Fruit fly (Drosophila melanogaster) whole organism, prepupa: ENCODE data around the gene CG33285.

Experiments
- CG3032 ChIP-seq: fragments of 200-800 bp; optimal IDR thresholded peaks from 2 replicates; lab custom pipeline; 2019; ENCODE audit warnings: missing biosample characterization, mild to moderate bottlenecking, missing genetic modification characterization, moderate library complexity
- CG6163 ChIP-seq: fragments of 200-800 bp; sonication (Bioruptor generic); IDR thresholded peaks from 3 replicates; pipeline ENCODE4 v1.3.6; 2022; ENCODE audit warnings: missing biosample characterization, missing genetic modification characterization
- achi ChIP-seq: fragments of 200-800 bp; sonication (Bioruptor generic); optimal IDR thresholded peaks from 3 replicates; lab custom pipeline; 2016; ENCODE audit warnings: missing biosample characterization, missing genetic modification characterization

DNA sequence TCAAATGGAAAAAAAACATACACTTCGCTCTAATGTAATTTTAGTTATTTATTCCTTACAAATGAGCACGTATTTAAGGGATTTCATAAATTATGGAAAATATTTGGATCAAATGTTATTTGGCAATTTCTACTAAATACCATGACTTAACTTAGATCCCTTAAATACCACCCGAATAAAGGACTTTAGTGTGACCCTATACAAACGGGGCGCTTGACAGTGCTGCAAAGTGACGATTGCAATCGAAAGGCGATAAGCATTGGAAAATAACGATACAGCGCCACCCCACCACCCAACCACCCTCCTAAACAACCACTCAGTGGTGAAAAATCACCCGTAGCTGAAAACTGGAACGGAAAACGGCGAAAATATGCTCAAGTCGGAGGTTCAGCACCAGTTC lies 42.6 kb upstream of the CG33285 start, which contains the start of gene ICA69:
- TF ChIP-seq CG3032 (tag; lab: Kevin White, UChicago) (no peak), CG6163 (GFP tag; lab: Robert Waterston, UW) (no peak), achi (GFP tag; lab: Kevin White, UChicago) (no peak)
